Fruit fly (Drosophila melanogaster) whole organism, prepupa: ENCODE data around the gene CG11726.

Experiments used
- CG3919 ChIP-seq: fragments of 200-800 bp; sonication (Bioruptor generic); optimal IDR thresholded peaks from 3 replicates; lab custom pipeline; 2016; ENCODE audit warnings: missing biosample characterization, missing genetic modification characterization
- Met ChIP-seq: fragments of 200-800 bp; sonication (Bioruptor generic); optimal IDR thresholded peaks from 3 replicates; lab custom pipeline; 2016; ENCODE audit warnings: missing biosample characterization, missing genetic modification characterization
- fd59A ChIP-seq: fragments of 200-800 bp; sonication (Bioruptor generic); optimal IDR thresholded peaks from 2 replicates; lab custom pipeline; 2017; ENCODE audit warnings: missing biosample characterization, mild to moderate bottlenecking, missing genetic modification characterization, missing genetic modification reagents
- svp ChIP-seq: fragments of 200-800 bp; sonication (Bioruptor generic); peaks from one replicate; lab custom pipeline; 2016; ENCODE audit warnings: missing biosample characterization, missing genetic modification characterization

DNA sequence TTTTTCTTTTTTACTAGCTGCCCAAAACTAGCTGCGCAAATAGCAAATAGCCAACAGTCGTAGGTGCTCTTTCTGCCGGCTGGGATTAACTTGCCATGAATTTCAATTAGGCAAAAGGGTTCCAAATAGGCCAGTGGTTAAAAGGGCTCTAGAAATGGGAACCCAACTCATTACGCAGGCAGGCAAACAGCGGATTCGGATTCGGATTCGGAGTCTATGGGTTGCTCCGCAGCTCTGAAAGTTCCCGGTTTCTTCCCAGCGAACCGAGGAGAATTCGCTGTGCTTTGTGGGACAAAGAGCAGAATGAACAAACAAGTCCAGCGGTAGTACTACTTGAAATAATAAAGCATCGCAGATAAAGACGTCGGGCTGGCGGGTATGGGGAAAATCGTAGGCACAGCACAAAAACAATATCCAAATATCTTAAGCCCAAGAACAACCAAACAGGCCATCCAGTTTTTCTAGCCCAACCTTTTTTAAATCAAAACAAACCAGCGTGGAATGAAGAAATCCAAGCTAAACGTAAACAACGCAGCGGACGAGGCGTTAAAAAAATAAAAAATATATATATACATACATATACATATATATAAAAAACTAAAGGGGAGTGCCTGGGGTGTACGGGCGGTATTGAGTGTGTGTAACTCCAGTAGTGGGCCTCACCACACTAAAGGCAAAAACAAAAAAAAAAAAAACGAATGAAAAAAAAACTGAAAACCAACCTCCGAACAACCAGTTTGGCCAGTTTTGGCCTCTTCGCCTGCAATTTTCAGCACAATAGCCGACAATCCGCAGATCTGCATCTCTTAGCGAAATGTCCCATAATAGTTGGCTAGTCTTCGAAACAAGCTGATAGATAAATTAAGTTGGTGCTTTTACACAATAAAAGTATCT lies 47.6 kb downstream of the CG11726 start:
- TF ChIP-seq svp, result no peak
- no peak for TF ChIP-seq CG3919 (GFP tag; lab: Kevin White, UChicago)
- TF ChIP-seq Met (GFP tag; lab: Kevin White, UChicago), result no peak
- no peak for TF ChIP-seq fd59A
